Worm (Caenorhabditis elegans) whole organism, early embryonic: Measurements from ENCODE around the gene bpl-1.

ENCODE experiments used
- B0310.2 ChIP-seq: sonication (generic microtip); optimal IDR thresholded peaks from 2 replicates; lab custom pipeline; 2016; ENCODE audit warnings: mild to moderate bottlenecking, missing genetic modification characterization, missing compliant biosample characterization
- F13C5.2 ChIP-seq: sonication (generic microtip); optimal IDR thresholded peaks from 2 replicates; lab custom pipeline; 2017; ENCODE audit warnings: mild to moderate bottlenecking, missing genetic modification characterization, inconsistent platforms, missing compliant biosample characterization
- aly-1 ChIP-seq: sonication (generic microtip); optimal IDR thresholded peaks from 2 replicates; lab custom pipeline; 2016; ENCODE audit warnings: missing genetic modification characterization, missing compliant biosample characterization
- ama-1 ChIP-seq: fragments of 150-350 bp; optimal IDR thresholded peaks from 2 replicates; lab custom pipeline; 2014
- ceh-13 ChIP-seq: fragments of 200-800 bp; sonication (Bioruptor generic); optimal IDR thresholded peaks from 2 replicates; lab custom pipeline; 2018; ENCODE audit warnings: mild to moderate bottlenecking, missing genetic modification characterization, missing compliant biosample characterization
- ceh-36 ChIP-seq: sonication (generic microtip); optimal IDR thresholded peaks from 2 replicates; lab custom pipeline; 2016; ENCODE audit warnings: missing genetic modification characterization, inconsistent platforms, missing compliant biosample characterization
- ets-7 ChIP-seq: sonication (generic microtip); optimal IDR thresholded peaks from 2 replicates; lab custom pipeline; 2016; ENCODE audit warnings: missing genotype, missing genetic modification characterization, missing compliant biosample characterization
- flt-1 ChIP-seq: fragments of 200-800 bp; sonication (Bioruptor generic); IDR thresholded peaks from 2 replicates; pipeline ENCODE4 v1.3.6; 2022; ENCODE audit warnings: missing genetic modification characterization, missing compliant biosample characterization
- hmbx-1 ChIP-seq: sonication (generic microtip); optimal IDR thresholded peaks from 2 replicates; lab custom pipeline; 2016; ENCODE audit warnings: mild to moderate bottlenecking, missing genetic modification characterization, missing compliant biosample characterization
- hmg-4 ChIP-seq: fragments of 200-800 bp; sonication (Bioruptor generic); optimal IDR thresholded peaks from 2 replicates; lab custom pipeline; 2018; ENCODE audit warnings: mild to moderate bottlenecking, missing genetic modification characterization, missing compliant biosample characterization
- hnd-1 ChIP-seq: sonication (generic microtip); optimal IDR thresholded peaks from 2 replicates; lab custom pipeline; 2016; ENCODE audit warnings: missing genetic modification characterization, missing compliant biosample characterization
- pes-1 ChIP-seq: fragments of 200-800 bp; sonication (Bioruptor generic); IDR thresholded peaks from 2 replicates; pipeline ENCODE4 v1.3.6; 2022; ENCODE audit warnings: missing genetic modification reagents, missing genetic modification characterization, missing compliant biosample characterization
- scrt-1 ChIP-seq: fragments of 200-800 bp; sonication (Bioruptor generic); IDR thresholded peaks from 2 replicates; pipeline ENCODE4 v1.3.6; 2022; ENCODE audit warnings: missing genetic modification characterization, missing compliant biosample characterization
- sea-1 ChIP-seq: fragments of 200-800 bp; sonication (Bioruptor generic); conservative IDR thresholded peaks from 2 replicates; pipeline ENCODE4 v1.3.6; 2022; ENCODE audit warnings: missing genetic modification characterization, missing compliant biosample characterization
- tbx-11 ChIP-seq: fragments of 200-800 bp; sonication (Bioruptor generic); IDR thresholded peaks from 2 replicates; pipeline ENCODE4 v1.3.6; 2022; ENCODE audit warnings: missing genetic modification characterization, missing compliant biosample characterization
- tbx-37 ChIP-seq: fragments of 200-800 bp; sonication (Bioruptor generic); conservative IDR thresholded peaks from 2 replicates; pipeline ENCODE4 v1.3.6; 2022; ENCODE audit warnings: missing genetic modification reagents, missing genetic modification characterization, missing compliant biosample characterization
- tra-4 ChIP-seq: sonication (generic microtip); optimal IDR thresholded peaks from 2 replicates; lab custom pipeline; 2017; ENCODE audit warnings: missing genetic modification characterization, missing compliant biosample characterization

The bpl-1 gene

ce11 chrII:6292527-6292926, 18.5 kb downstream of the bpl-1 start, which contains the start of gene nyn-3:
TSS of gene nyn-3 (minus strand) at chrII:6292627.
- TF ChIP-seq ceh-36 (tag; lab: Kevin White, UChicago) (no peak), scrt-1 (GFP tag; lab: Robert Waterston, UW) (no peak), hmbx-1 (no peak), tra-4 (tag; lab: Kevin White, UChicago) (no peak), aly-1 (tag; lab: Kevin White, UChicago) (no peak)

DNA sequence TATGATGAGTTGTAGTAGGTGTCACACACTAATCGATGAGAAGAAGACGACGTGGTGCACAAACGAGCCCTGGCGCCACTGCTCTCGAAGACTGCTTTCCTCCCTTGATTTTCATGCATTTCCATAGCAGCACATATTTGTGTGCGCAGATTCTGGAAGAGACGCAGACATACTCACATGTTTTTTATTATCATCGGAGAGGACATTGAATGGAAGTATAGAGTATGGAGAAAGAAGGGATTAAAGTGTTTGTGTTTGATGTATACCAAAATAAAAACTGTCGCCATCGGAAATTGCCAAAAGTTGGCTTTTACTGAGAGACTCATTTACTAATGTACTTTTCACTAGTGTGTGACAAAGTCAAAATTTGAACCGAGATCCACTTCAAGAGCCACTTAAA, 20.2 kb downstream of the bpl-1 start, which contains the start of gene mps-1:
TSS of gene mps-1 (minus strand) at position 101 of the 400 bp plus-strand sequence.
- TF ChIP-seq ceh-36 (tag; lab: Kevin White, UChicago) (no peak), sea-1 (GFP tag; lab: Robert Waterston, UW) (no peak), tra-4 (tag; lab: Kevin White, UChicago) (no peak), flt-1 (GFP tag; lab: Robert Waterston, UW) (no peak), tbx-37 (no peak)

- TF ChIP-seq ets-7 (tag; lab: Kevin White, UChicago) (no peak), tbx-37 (no peak), tra-4 (tag; lab: Kevin White, UChicago) (no peak), pes-1 (GFP tag; lab: Robert Waterston, UW) (no peak), hnd-1 (tag; lab: Kevin White, UChicago) (no peak), scrt-1 (GFP tag; lab: Robert Waterston, UW) (no peak), F13C5.2 (tag; lab: Kevin White, UChicago) (no peak), tbx-11 (no peak), sea-1 (GFP tag; lab: Robert Waterston, UW) (no peak), ceh-13 (GFP tag; lab: Kevin White, UChicago) (no peak), ama-1 (lab: Kevin White, UChicago) (no peak), aly-1 (tag; lab: Kevin White, UChicago) (no peak), B0310.2 (no peak), hmg-4 (GFP tag; lab: Kevin White, UChicago) (no peak), hmbx-1 (no peak), ceh-36 (tag; lab: Kevin White, UChicago) (no peak), flt-1 (GFP tag; lab: Robert Waterston, UW) (no peak)
Measured at ce11 chrII:6303209-6303740, 29.3 kb downstream of the bpl-1 start, which contains the start of gene C29F5.1. TSS of gene C29F5.1 (plus strand) at chrII:6303525.

ce11 chrII:6306125-6306524, 32.1 kb downstream of the bpl-1 start, which contains the start of gene C29F5.8:
TSS of gene C29F5.8 (plus strand) at chrII:6306425.
- TF ChIP-seq F13C5.2 (tag; lab: Kevin White, UChicago) = no peak
- TF ChIP-seq flt-1 (GFP tag; lab: Robert Waterston, UW) = no peak
- TF ChIP-seq scrt-1 (GFP tag; lab: Robert Waterston, UW) = no peak

DNA sequence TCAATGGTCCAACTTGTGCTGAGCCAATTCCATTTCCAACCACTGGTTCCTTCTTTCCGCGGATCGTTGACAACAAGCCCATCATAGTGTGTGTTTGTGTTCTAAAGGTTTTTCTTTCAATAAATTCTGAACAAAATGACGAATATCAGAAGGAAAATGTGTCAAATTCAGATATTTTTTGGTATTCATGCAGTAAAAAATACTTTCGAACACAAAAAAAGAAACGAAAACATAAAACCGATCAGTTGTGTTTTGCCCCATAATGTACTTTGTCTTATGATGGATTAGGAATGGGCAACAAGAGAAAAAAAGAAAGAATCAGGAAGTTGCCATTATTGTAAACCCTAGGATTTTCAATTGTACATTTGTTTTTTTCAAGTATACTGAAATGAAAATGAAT, 35.2 kb downstream of the bpl-1 start, which contains the start of gene glb-10:
TSS of gene glb-10 (minus strand) at position 101 of the 400 bp plus-strand sequence.
- TF ChIP-seq tra-4 (tag; lab: Kevin White, UChicago) (no peak), F13C5.2 (tag; lab: Kevin White, UChicago) (no peak), hmbx-1 (no peak), ceh-13 (GFP tag; lab: Kevin White, UChicago) (no peak), pes-1 (GFP tag; lab: Robert Waterston, UW) (no peak), hmg-4 (GFP tag; lab: Kevin White, UChicago) (no peak), tbx-37 (no peak), sea-1 (GFP tag; lab: Robert Waterston, UW) (no peak), ceh-36 (tag; lab: Kevin White, UChicago) (no peak), flt-1 (GFP tag; lab: Robert Waterston, UW) (no peak), hnd-1 (tag; lab: Kevin White, UChicago) (no peak), tbx-11 (no peak), ama-1 (lab: Kevin White, UChicago) (no peak), scrt-1 (GFP tag; lab: Robert Waterston, UW) (no peak), B0310.2 (no peak), ets-7 (tag; lab: Kevin White, UChicago) (no peak), aly-1 (tag; lab: Kevin White, UChicago) (no peak)

DNA sequence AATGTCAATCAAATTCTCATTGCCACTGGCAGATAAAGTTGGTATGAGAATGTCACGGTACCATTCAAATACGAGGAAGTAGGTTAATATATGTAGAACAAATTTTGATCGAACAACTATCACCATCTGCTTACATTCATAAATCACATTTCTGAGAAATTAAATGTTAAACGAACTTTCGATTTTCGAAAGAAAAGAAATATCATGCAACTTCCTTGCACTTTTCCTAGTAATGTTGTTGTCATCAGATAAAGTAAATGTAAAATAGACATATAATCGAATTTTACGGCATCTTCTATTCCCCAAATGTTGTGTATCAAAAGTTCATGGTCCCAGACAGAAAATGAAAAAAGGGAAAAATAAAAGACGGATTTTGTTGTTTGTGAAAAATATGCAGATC, 37.4 kb downstream of the bpl-1 start:
- TF ChIP-seq tra-4 (tag; lab: Kevin White, UChicago) = no peak
- no peak for TF ChIP-seq hmg-4 (GFP tag; lab: Kevin White, UChicago)
- no peak for TF ChIP-seq ets-7 (tag; lab: Kevin White, UChicago)
- TF ChIP-seq flt-1 (GFP tag; lab: Robert Waterston, UW) = no peak
- no peak for TF ChIP-seq ceh-36 (tag; lab: Kevin White, UChicago)
- TF ChIP-seq pes-1 (GFP tag; lab: Robert Waterston, UW) = no peak

DNA sequence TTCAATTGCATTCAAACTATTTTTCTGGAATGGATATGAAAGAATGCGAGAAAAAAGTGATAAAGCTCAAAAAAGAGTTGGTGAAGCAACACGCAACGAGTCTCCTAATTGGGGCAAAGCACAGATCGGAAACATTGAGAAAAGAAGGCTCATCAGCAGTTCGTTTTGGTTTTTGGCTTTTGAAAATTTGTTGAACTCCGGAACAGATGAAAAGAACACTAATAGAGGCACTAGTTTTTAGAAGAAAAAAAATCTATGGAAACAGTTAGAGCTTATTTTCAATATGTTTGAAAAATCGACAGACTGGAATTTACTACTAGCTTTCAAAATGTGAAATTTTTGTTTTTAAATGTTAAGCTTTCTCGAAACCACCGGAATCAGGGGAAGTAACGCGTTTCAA, 37.9 kb downstream of the bpl-1 start:
- TF ChIP-seq scrt-1 (GFP tag; lab: Robert Waterston, UW) = no peak
- no peak for TF ChIP-seq ceh-13 (GFP tag; lab: Kevin White, UChicago)
- TF ChIP-seq sea-1 (GFP tag; lab: Robert Waterston, UW) = no peak
- TF ChIP-seq tbx-11 = no peak
- no peak for TF ChIP-seq pes-1 (GFP tag; lab: Robert Waterston, UW)
- no peak for TF ChIP-seq aly-1 (tag; lab: Kevin White, UChicago)
- TF ChIP-seq tbx-37 = no peak
- TF ChIP-seq hmbx-1 = no peak
- TF ChIP-seq hnd-1 (tag; lab: Kevin White, UChicago) = no peak
- TF ChIP-seq F13C5.2 (tag; lab: Kevin White, UChicago) = no peak
- TF ChIP-seq flt-1 (GFP tag; lab: Robert Waterston, UW) = no peak
- TF ChIP-seq tra-4 (tag; lab: Kevin White, UChicago) = no peak
- no peak for TF ChIP-seq ama-1 (lab: Kevin White, UChicago)
- TF ChIP-seq B0310.2 = no peak
